Fruit fly (Drosophila melanogaster) whole organism, embryonic: ENCODE data around the gene CG15728.
A peak's percentile ranks its signal among the peaks of the same experiment; 100 is the strongest.

Source experiments
- Atf6 ChIP-seq: fragments of 200-800 bp; sonication (Bioruptor generic); IDR thresholded peaks from 2 replicates; pipeline ENCODE4 v1.3.6; 2022; ENCODE audit warnings: missing biosample characterization, missing genetic modification characterization
- CG12219 ChIP-seq: fragments of 200-800 bp; sonication (Bioruptor generic); optimal IDR thresholded peaks from 3 replicates; lab custom pipeline; 2018; ENCODE audit warnings: missing biosample characterization, mild to moderate bottlenecking, missing genetic modification characterization
- CG13287 ChIP-seq: fragments of 200-800 bp; sonication (Bioruptor generic); IDR thresholded peaks from 2 replicates; pipeline ENCODE4 v1.3.6; 2022; ENCODE audit warnings: missing biosample characterization, missing genetic modification characterization; ENCODE audit not compliant: partially characterized antibody
- CG30403 ChIP-seq: fragments of 200-800 bp; sonication (Bioruptor generic); optimal IDR thresholded peaks from 3 replicates; lab custom pipeline; 2016; ENCODE audit warnings: missing biosample characterization, missing genetic modification characterization
- CG33557 ChIP-seq: fragments of 200-800 bp; sonication (Bioruptor generic); optimal IDR thresholded peaks from 2 replicates; lab custom pipeline; 2019; ENCODE audit warnings: missing biosample characterization, mild to moderate bottlenecking, missing genetic modification characterization, moderate library complexity
- CG3847 ChIP-seq: fragments of 200-800 bp; sonication (Bioruptor generic); IDR thresholded peaks from 2 replicates; pipeline ENCODE4 v1.3.6; 2022; ENCODE audit warnings: missing biosample characterization, missing genetic modification characterization
- CG4282 ChIP-seq: fragments of 200-800 bp; sonication (Bioruptor generic); optimal IDR thresholded peaks from 2 replicates; lab custom pipeline; 2016; ENCODE audit warnings: missing biosample characterization, missing genetic modification characterization
- CG4854 ChIP-seq: fragments of 200-800 bp; sonication (Bioruptor generic); optimal IDR thresholded peaks from 2 replicates; lab custom pipeline; 2016; ENCODE audit warnings: missing biosample characterization, missing genetic modification characterization, inconsistent platforms
- CG6854 ChIP-seq: fragments of 200-800 bp; sonication (Bioruptor generic); optimal IDR thresholded peaks from 3 replicates; lab custom pipeline; 2017; ENCODE audit warnings: missing biosample characterization, mild to moderate bottlenecking, missing genetic modification characterization
- CG8924 ChIP-seq: fragments of 200-800 bp; optimal IDR thresholded peaks from 3 replicates; lab custom pipeline; 2019; ENCODE audit warnings: missing biosample characterization, mild to moderate bottlenecking, missing genetic modification characterization, moderate library complexity
- CkIIα-i1 ChIP-seq: fragments of 200-800 bp; sonication (Bioruptor generic); IDR thresholded peaks from 2 replicates; pipeline ENCODE4 v1.3.6; 2022; ENCODE audit warnings: missing biosample characterization, missing genetic modification characterization
- D19A ChIP-seq: fragments of 200-800 bp; optimal IDR thresholded peaks from 3 replicates; lab custom pipeline; 2019; ENCODE audit warnings: missing biosample characterization, mild to moderate bottlenecking, missing genetic modification characterization, moderate library complexity
- Dek ChIP-seq: fragments of 200-800 bp; sonication (Bioruptor generic); optimal IDR thresholded peaks from 3 replicates; lab custom pipeline; 2019; ENCODE audit warnings: missing biosample characterization, mild to moderate bottlenecking, missing genetic modification characterization, moderate library complexity
- Dip3 ChIP-seq: fragments of 200-800 bp; sonication (Bioruptor generic); optimal IDR thresholded peaks from 3 replicates; lab custom pipeline; 2016; ENCODE audit warnings: missing biosample characterization, missing genetic modification characterization
- H15 ChIP-seq: fragments of 200-800 bp; sonication (Bioruptor generic); IDR thresholded peaks from 3 replicates; pipeline ENCODE4 v1.3.6; 2022; ENCODE audit warnings: missing biosample characterization, missing genetic modification characterization
- Hsf ChIP-seq: fragments of 200-800 bp; sonication (Bioruptor generic); optimal IDR thresholded peaks from 3 replicates; lab custom pipeline; 2016; ENCODE audit warnings: missing biosample characterization, missing genetic modification characterization
- Med ChIP-seq: fragments of 200-800 bp; sonication (Bioruptor generic); peaks from one replicate; lab custom pipeline; 2016; ENCODE audit warnings: missing biosample characterization, missing genetic modification characterization, mild to moderate bottlenecking, inconsistent platforms, moderate library complexity
- Oaz ChIP-seq: fragments of 200-800 bp; sonication (Bioruptor generic); IDR thresholded peaks from 2 replicates; pipeline ENCODE4 v1.3.6; 2022; ENCODE audit warnings: missing biosample characterization, missing genetic modification characterization
- PHDP ChIP-seq: fragments of 200-800 bp; sonication (Bioruptor generic); optimal IDR thresholded peaks from 3 replicates; lab custom pipeline; 2018; ENCODE audit warnings: missing biosample characterization, mild to moderate bottlenecking, missing genetic modification characterization, moderate library complexity
- Vsx1 ChIP-seq: fragments of 200-800 bp; sonication (Bioruptor generic); optimal IDR thresholded peaks from 2 replicates; lab custom pipeline; 2017; ENCODE audit warnings: missing biosample characterization, mild to moderate bottlenecking, missing genetic modification characterization, missing genetic modification reagents
- Xbp1 ChIP-seq: fragments of 200-800 bp; sonication (Bioruptor generic); optimal IDR thresholded peaks from 3 replicates; lab custom pipeline; 2016; ENCODE audit warnings: missing biosample characterization, mild to moderate bottlenecking, missing genetic modification characterization
- aop ChIP-seq: fragments of 200-800 bp; sonication (Bioruptor generic); IDR thresholded peaks from 2 replicates; pipeline ENCODE4 v1.3.6; 2022; ENCODE audit warnings: missing biosample characterization, missing genetic modification characterization
- ara ChIP-seq: fragments of 200-800 bp; sonication (Bioruptor generic); IDR thresholded peaks from 2 replicates; pipeline ENCODE4 v1.3.6; 2022; ENCODE audit warnings: missing biosample characterization, missing genetic modification characterization
- ato ChIP-seq: fragments of 200-800 bp; sonication (Bioruptor generic); IDR thresholded peaks from 2 replicates; pipeline ENCODE4 v1.3.6; 2022; ENCODE audit warnings: missing biosample characterization, missing genetic modification characterization; ENCODE audit not compliant: partially characterized antibody
- bowl ChIP-seq: fragments of 200-800 bp; sonication (Bioruptor generic); IDR thresholded peaks from 2 replicates; pipeline ENCODE4 v1.3.6; 2022; ENCODE audit warnings: missing biosample characterization, missing genetic modification characterization
- croc ChIP-seq: fragments of 200-800 bp; sonication (Bioruptor generic); conservative IDR thresholded peaks from 3 replicates; pipeline ENCODE4 v1.3.6; 2022; ENCODE audit warnings: missing biosample characterization, missing genetic modification characterization
- danr ChIP-seq: fragments of 200-800 bp; sonication (Bioruptor generic); IDR thresholded peaks from 2 replicates; pipeline ENCODE4 v1.3.6; 2022; ENCODE audit warnings: missing biosample characterization, missing genetic modification characterization
- dati ChIP-seq: fragments of 200-800 bp; sonication (Bioruptor generic); IDR thresholded peaks from 2 replicates; pipeline ENCODE4 v1.3.6; 2022; ENCODE audit warnings: missing biosample characterization, missing genetic modification characterization
- disco-r ChIP-seq: fragments of 200-800 bp; sonication (Bioruptor generic); optimal IDR thresholded peaks from 2 replicates; lab custom pipeline; 2016; ENCODE audit warnings: missing biosample characterization, missing genetic modification characterization
- emc ChIP-seq: fragments of 200-800 bp; sonication (Bioruptor generic); optimal IDR thresholded peaks from 2 replicates; lab custom pipeline; 2016; ENCODE audit warnings: missing biosample characterization, missing genetic modification characterization
- fd3F ChIP-seq: fragments of 200-800 bp; sonication (Bioruptor generic); optimal IDR thresholded peaks from 2 replicates; lab custom pipeline; 2018; ENCODE audit warnings: missing biosample characterization, mild to moderate bottlenecking, missing genetic modification characterization, moderate library complexity
- kah ChIP-seq: fragments of 200-800 bp; sonication (Bioruptor generic); optimal IDR thresholded peaks from 2 replicates; lab custom pipeline; 2018; ENCODE audit warnings: missing biosample characterization, mild to moderate bottlenecking, missing genetic modification characterization
- lbe ChIP-seq: fragments of 200-800 bp; sonication (Bioruptor generic); optimal IDR thresholded peaks from 2 replicates; lab custom pipeline; 2016; ENCODE audit warnings: missing biosample characterization, mild to moderate bottlenecking, missing genetic modification characterization
- nmo ChIP-seq: fragments of 200-800 bp; sonication (Bioruptor generic); optimal IDR thresholded peaks from 2 replicates; lab custom pipeline; 2018; ENCODE audit warnings: missing biosample characterization, mild to moderate bottlenecking, missing genetic modification characterization, moderate library complexity
- odd ChIP-seq: fragments of 200-800 bp; sonication (Bioruptor generic); optimal IDR thresholded peaks from 2 replicates; lab custom pipeline; 2017; ENCODE audit warnings: missing biosample characterization, mild to moderate bottlenecking, missing genetic modification characterization
- pan ChIP-seq, 4 experiments: fragments of >200 bp in 3 of 4; fragments of 200-800 bp in 1 of 4; sonication (Bioruptor generic) in 1 of 4; optimal IDR thresholded peaks in 3 of 4; IDR thresholded peaks in 1 of 4; 2 replicates each; pipeline versions ENCODE4 v1.3.6 to Lab custom; 2017 to 2022; ENCODE audit warnings: missing biosample characterization in 2 of 4, missing genetic modification characterization in 2 of 4, mixed read lengths in 1 of 4
- pum ChIP-seq: fragments of 200-800 bp; sonication (Bioruptor generic); optimal IDR thresholded peaks from 2 replicates; lab custom pipeline; 2016; ENCODE audit warnings: missing biosample characterization, missing genetic modification characterization
- ranshi ChIP-seq: fragments of 200-800 bp; sonication (Bioruptor generic); IDR thresholded peaks from 2 replicates; pipeline ENCODE4 v1.3.6; 2022; ENCODE audit warnings: missing biosample characterization, missing genetic modification characterization
- row ChIP-seq: fragments of 200-800 bp; sonication (Bioruptor generic); IDR thresholded peaks from 3 replicates; pipeline ENCODE4 v1.3.6; 2022; ENCODE audit warnings: missing biosample characterization, missing genetic modification characterization
- sens-2 ChIP-seq: fragments of 200-800 bp; sonication (Bioruptor generic); IDR thresholded peaks from 2 replicates; pipeline ENCODE4 v1.3.6; 2022; ENCODE audit warnings: missing biosample characterization, missing genetic modification characterization
- seq ChIP-seq: fragments of 200-800 bp; sonication (Bioruptor generic); IDR thresholded peaks from 2 replicates; pipeline ENCODE4 v1.3.6; 2022; ENCODE audit warnings: missing biosample characterization, missing genetic modification characterization
- shn ChIP-seq: fragments of 200-800 bp; sonication (Bioruptor generic); optimal IDR thresholded peaks from 3 replicates; lab custom pipeline; 2016; ENCODE audit warnings: missing biosample characterization, missing genetic modification characterization
- sqz ChIP-seq: fragments of 200-800 bp; sonication (Bioruptor generic); optimal IDR thresholded peaks from 3 replicates; lab custom pipeline; 2018; ENCODE audit warnings: missing biosample characterization, mild to moderate bottlenecking, missing genetic modification characterization
- tgo ChIP-seq: fragments of 200-800 bp; sonication (Bioruptor generic); IDR thresholded peaks from 3 replicates; pipeline ENCODE4 v1.3.6; 2022; ENCODE audit warnings: missing biosample characterization, missing genetic modification characterization
- tna ChIP-seq: fragments of 200-800 bp; sonication (Bioruptor generic); IDR thresholded peaks from 2 replicates; pipeline ENCODE4 v1.3.6; 2022; ENCODE audit warnings: missing biosample characterization, missing genetic modification characterization; ENCODE audit not compliant: partially characterized antibody
- twi ChIP-seq: fragments of 200-800 bp; optimal IDR thresholded peaks from 2 replicates; lab custom pipeline; 2019; ENCODE audit warnings: missing biosample characterization, mild to moderate bottlenecking, missing genetic modification characterization, moderate library complexity
- tx ChIP-seq: fragments of 200-800 bp; sonication (Bioruptor generic); optimal IDR thresholded peaks from 2 replicates; lab custom pipeline; 2016; ENCODE audit warnings: missing biosample characterization, missing genetic modification characterization
- unpg ChIP-seq: fragments of 200-800 bp; sonication (Bioruptor generic); optimal IDR thresholded peaks from 3 replicates; lab custom pipeline; 2018; ENCODE audit warnings: missing biosample characterization, mild to moderate bottlenecking, missing genetic modification characterization, moderate library complexity
- vfl ChIP-seq: fragments of 200-800 bp; sonication (Bioruptor generic); optimal IDR thresholded peaks from 2 replicates; lab custom pipeline; 2016; ENCODE audit warnings: missing biosample characterization, missing genetic modification characterization

CG15728 gene

DNA sequence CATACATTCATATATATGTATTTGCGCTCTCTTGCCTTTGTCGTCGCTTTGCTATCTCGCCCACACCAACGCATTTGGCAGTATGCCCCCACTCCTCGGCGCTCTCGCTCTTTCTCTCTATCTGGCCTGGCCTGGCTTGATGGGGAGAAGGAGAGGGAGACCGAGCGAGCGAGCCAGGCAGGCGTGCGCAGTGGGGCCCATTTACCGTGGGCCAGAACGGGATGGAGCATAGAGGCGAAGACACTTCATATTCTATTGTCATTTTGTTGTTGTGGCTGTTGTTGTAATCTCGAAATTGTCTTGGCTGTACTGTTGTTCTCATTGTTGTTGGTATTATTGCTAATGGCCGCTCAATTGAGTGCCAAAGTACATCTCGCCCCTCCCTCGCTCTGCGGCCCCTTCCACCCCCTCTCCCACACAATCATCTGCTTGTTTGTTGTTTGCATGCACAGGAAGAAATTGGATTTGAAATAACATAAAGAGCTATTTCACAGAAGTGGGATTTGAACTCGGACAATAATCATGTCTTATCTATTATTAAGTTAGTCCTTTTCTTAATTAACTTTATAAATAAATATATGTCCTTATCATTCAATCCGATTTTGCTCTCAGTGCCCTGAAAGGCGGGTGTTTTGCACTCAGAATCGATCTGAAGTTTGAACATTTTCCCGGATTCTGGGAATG lies 41.2 kb downstream of the CG15728 start (continued):
- TF ChIP-seq Med (GFP tag; lab: Kevin White, UChicago): peak; percentile 87
- no peak for TF ChIP-seq shn (GFP tag; lab: Kevin White, UChicago)
- TF ChIP-seq Oaz (GFP tag; lab: Robert Waterston, UW): peak; percentile 78
- peak; percentile 88 for TF ChIP-seq Dek (tag; lab: Kevin White, UChicago)
- TF ChIP-seq vfl: peak; percentile 56
- peak; percentile 94 for TF ChIP-seq ara
- TF ChIP-seq Vsx1 (GFP tag; lab: Kevin White, UChicago): peak; percentile 79
- peak; percentile 59 for TF ChIP-seq kah (GFP tag; lab: Kevin White, UChicago)
- peak; percentile 88 for TF ChIP-seq croc (GFP tag; lab: Robert Waterston, UW)
- TF ChIP-seq emc (GFP tag; lab: Kevin White, UChicago): no peak
- peak; percentile 43 for TF ChIP-seq Dip3 (GFP tag; lab: Kevin White, UChicago)
- peak; percentile 81 for TF ChIP-seq CG33557 (GFP tag; lab: Kevin White, UChicago)
- TF ChIP-seq Atf6 (GFP tag; lab: Robert Waterston, UW): peak; percentile 88
- peak; percentile 75 for TF ChIP-seq bowl (GFP tag; lab: Robert Waterston, UW)
- TF ChIP-seq aop: peak; percentile 57; the same call in 1 of the 2 replicates
- TF ChIP-seq ranshi: peak; percentile 87; the same call in 1 of the 2 replicates
- peak; percentile 89 for TF ChIP-seq CG8924 (tag; lab: Kevin White, UChicago)
- TF ChIP-seq Xbp1 (GFP tag; lab: Kevin White, UChicago): peak; percentile 85
- TF ChIP-seq D19A (tag; lab: Kevin White, UChicago): peak; percentile 83
- TF ChIP-seq danr (GFP tag; lab: Robert Waterston, UW): peak; percentile 88
- TF ChIP-seq pum: peak; percentile 53
- TF ChIP-seq fd3F (GFP tag; lab: Kevin White, UChicago): peak; percentile 82
- TF ChIP-seq tna (GFP tag; lab: Robert Waterston, UW): 0 out of 2 replicates have a peak, but pooled peaks have one; percentile 6
- TF ChIP-seq PHDP (tag; lab: Kevin White, UChicago): peak; percentile 88
- TF ChIP-seq twi: peak; percentile 72
- peak; percentile 82 for TF ChIP-seq lbe (GFP tag; lab: Kevin White, UChicago)
- peak; percentile 39; the same call in 1 of the 2 replicates for TF ChIP-seq CG13287
- TF ChIP-seq disco-r: peak; percentile 33
- TF ChIP-seq CG4282: no peak
- peak; percentile 88 for TF ChIP-seq H15
- TF ChIP-seq CkIIα-i1 (GFP tag; lab: Robert Waterston, UW): no peak
- TF ChIP-seq CG30403 (GFP tag; lab: Kevin White, UChicago): peak; percentile 92
- TF ChIP-seq CG6854 (GFP tag; lab: Kevin White, UChicago): peak; percentile 70
- peak; percentile 76 for TF ChIP-seq sens-2
- TF ChIP-seq CG4854 (GFP tag; lab: Kevin White, UChicago): peak; percentile 75
- TF ChIP-seq sqz: peak; percentile 50
- peak; percentile 8 for TF ChIP-seq tx (GFP tag; lab: Kevin White, UChicago)
- TF ChIP-seq row (GFP tag; lab: Robert Waterston, UW): peak; percentile 93
- peak; percentile 91 for TF ChIP-seq unpg
- TF ChIP-seq pan (optimal IDR thresholded peaks at IDR 0.05; lab: Kevin White, UChicago): no peak
- peak in 1 of 2 experiments; percentile 93 for TF ChIP-seq pan (GFP tag; optimal IDR thresholded peaks at IDR 0.05 in 1 of 2, IDR thresholded peaks at IDR 0.05 in 1 of 2)
- TF ChIP-seq nmo (GFP tag; lab: Kevin White, UChicago): peak; percentile 92
- TF ChIP-seq tgo (GFP tag; lab: Robert Waterston, UW): peak; percentile 92
- TF ChIP-seq CG3847 (GFP tag; lab: Robert Waterston, UW): peak; percentile 90
- peak; percentile 82 for TF ChIP-seq dati (GFP tag; lab: Robert Waterston, UW)
- TF ChIP-seq ato (GFP tag; lab: Robert Waterston, UW): no peak
- peak; percentile 77 for TF ChIP-seq odd (GFP tag; lab: Kevin White, UChicago)
- peak; percentile 91 for TF ChIP-seq seq (GFP tag; lab: Robert Waterston, UW)
- peak; percentile 75 for TF ChIP-seq CG12219 (GFP tag; lab: Kevin White, UChicago)
- peak; percentile 77 for TF ChIP-seq Hsf (GFP tag; lab: Kevin White, UChicago)
